Worm (Caenorhabditis elegans): ENCODE measurements around the gene nrfl-1.
A peak's percentile ranks its signal among the peaks of the same experiment; 100 is the strongest.

Gene nrfl-1

ce11 chrIV:9100835-9101234 is 18.1 kb upstream of the nrfl-1 start:
- TF ChIP-seq pax-3 (tag; optimal IDR thresholded peaks at IDR 0.05) (no peak), ceh-8 (GFP tag; optimal IDR thresholded peaks at IDR 0.05) (no peak), nhr-84 (tag; optimal IDR thresholded peaks at IDR 0.05) (no peak), pag-3 (tag; optimal IDR thresholded peaks at IDR 0.05; ENCODE audit: borderline replicate concordance, insufficient read depth) (no peak), sup-37 (GFP tag; optimal IDR thresholded peaks at IDR 0.05) (no peak), nhr-90 (tag; optimal IDR thresholded peaks at IDR 0.05; ENCODE audit: poor library complexity) (no peak), nhr-20 (tag; optimal IDR thresholded peaks at IDR 0.05) (no peak), F16B12.6 (tag; optimal IDR thresholded peaks at IDR 0.05) (no peak), nhr-71 (tag; optimal IDR thresholded peaks at IDR 0.05) (no peak), efl-1 (optimal IDR thresholded peaks at IDR 0.05) (no peak), efl-1 (GFP tag; optimal IDR thresholded peaks at IDR 0.05 in 1 of 2) (no peak), zag-1 (tag; optimal IDR thresholded peaks at IDR 0.05) (no peak), sox-4 (tag; optimal IDR thresholded peaks at IDR 0.05) (no peak)

ce11 chrIV:9104071-9105016 is 14.5 kb upstream of the nrfl-1 start, which contains the start of the genes C01F6.14 and fem-3:
C01F6.14 (minus strand) TSS chrIV:9104121.
fem-3 (plus strand) TSS chrIV:9104966.
- TF ChIP-seq lsy-2 (tag; optimal IDR thresholded peaks at IDR 0.05) (peak in 1 of 2 experiments; percentile 54), nhr-85 (tag) (peak; percentile 41), skn-1 (tag; optimal IDR thresholded peaks at IDR 0.05) (peak; percentile 14), lin-35 (GFP tag; optimal IDR thresholded peaks at IDR 0.05) (peak; percentile 55 to 81), unc-30 (tag; optimal IDR thresholded peaks at IDR 0.05) (no peak), efl-1 (optimal IDR thresholded peaks at IDR 0.05) (peak; percentile 9 to 73), efl-1 (GFP tag; optimal IDR thresholded peaks at IDR 0.05 in 1 of 2) (peak; percentile 79 to 97), dpl-1 (GFP tag; optimal IDR thresholded peaks at IDR 0.05) (peak; percentile 45 to 82 (median 70)), snpc-4 (tag; optimal IDR thresholded peaks at IDR 0.05) (no peak), tbx-2 (tag; optimal IDR thresholded peaks at IDR 0.05) (no peak)

ce11 chrIV:9107464-9107863 is 11.4 kb upstream of the nrfl-1 start:
- TF ChIP-seq unc-98 (GFP tag; IDR thresholded peaks at IDR 0.05) (no peak), lir-3 (tag; optimal IDR thresholded peaks at IDR 0.05; ENCODE audit: poor library complexity) (no peak), xbp-1 (tag; optimal IDR thresholded peaks at IDR 0.05) (peak; percentile 26), lin-14 (GFP tag; optimal IDR thresholded peaks at IDR 0.05) (peak; percentile 72), aly-2 (tag; optimal IDR thresholded peaks at IDR 0.05) (no peak), nhr-71 (tag; optimal IDR thresholded peaks at IDR 0.05) (peak; percentile 49), F16B12.6 (tag; optimal IDR thresholded peaks at IDR 0.05) (peak; percentile 17), efl-3 (GFP tag; optimal IDR thresholded peaks at IDR 0.05) (no peak), blmp-1 (tag; optimal IDR thresholded peaks at IDR 0.05) (peak; percentile 57), lin-35 (GFP tag; optimal IDR thresholded peaks at IDR 0.05) (peak; percentile 43 to 66), skn-1 (tag; optimal IDR thresholded peaks at IDR 0.05) (peak; percentile 41), nhr-77 (tag; optimal IDR thresholded peaks at IDR 0.05) (peak; percentile 39), lin-15B (tag; optimal IDR thresholded peaks at IDR 0.05) (peak; percentile 43), dpl-1 (GFP tag; optimal IDR thresholded peaks at IDR 0.05) (peak in 2 of 3 experiments; percentile 38 to 64), mep-1 (tag; optimal IDR thresholded peaks at IDR 0.05) (peak; percentile 65), efl-1 (optimal IDR thresholded peaks at IDR 0.05) (peak; percentile 36 to 53), efl-1 (GFP tag; optimal IDR thresholded peaks at IDR 0.05 in 1 of 2) (peak; percentile 39 to 51), nhr-19 (GFP tag; conservative IDR thresholded peaks at IDR 0.05) (no peak), snu-23 (GFP tag; optimal IDR thresholded peaks at IDR 0.05) (peak; percentile 48), lsy-2 (tag; optimal IDR thresholded peaks at IDR 0.05) (peak; percentile 8 to 57), rnt-1 (tag; optimal IDR thresholded peaks at IDR 0.05) (peak; percentile 13), nhr-20 (tag; optimal IDR thresholded peaks at IDR 0.05) (peak; percentile 5), C16A3.4 (tag; optimal IDR thresholded peaks at IDR 0.05) (peak; percentile 41)
